Worm (Caenorhabditis elegans): ENCODE results near the gene C02B8.7.

DNA sequence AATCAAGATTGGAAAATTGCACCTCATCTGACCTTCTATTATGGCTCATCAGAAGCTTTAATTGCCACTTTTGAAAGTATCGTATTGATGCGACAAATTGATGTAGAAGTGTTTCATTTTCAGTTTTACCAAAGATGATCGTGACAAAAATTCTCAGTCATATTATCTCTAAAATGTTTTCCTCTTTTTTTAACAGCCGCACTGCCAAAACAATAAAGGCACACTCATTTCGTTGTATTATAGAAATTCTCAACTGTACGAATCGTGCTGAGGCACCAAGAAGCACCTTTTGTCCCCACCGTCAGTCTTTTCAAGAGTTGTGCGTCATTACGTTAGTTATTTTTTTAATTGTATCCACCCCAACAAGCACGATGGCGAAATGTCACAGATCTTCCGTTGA is 29.8 kb downstream of the C02B8.7 start, which contains the start of gene K07E3.9:
- TF ChIP-seq him-1 (tag; optimal IDR thresholded peaks at IDR 0.05): no peak
- TF ChIP-seq dao-5 (tag; optimal IDR thresholded peaks at IDR 0.05): no peak
- TF ChIP-seq W03F9.2 (tag; optimal IDR thresholded peaks at IDR 0.05): no peak

All from whole organism, L4/young adult.